Worm (Caenorhabditis elegans) whole organism, L1 larva: Measurements from ENCODE around the gene bet-2.

Experiments
- C04F5.9 ChIP-seq: sonication (generic microtip); optimal IDR thresholded peaks from 2 replicates; lab custom pipeline; 2016; ENCODE audit warnings: missing genetic modification characterization, missing compliant biosample characterization
- C34B4.2 ChIP-seq: sonication (generic microtip); optimal IDR thresholded peaks from 2 replicates; lab custom pipeline; 2017; ENCODE audit warnings: mild to moderate bottlenecking, missing genetic modification characterization, missing compliant biosample characterization
- aha-1 ChIP-seq: fragments of 150-350 bp; optimal IDR thresholded peaks from 2 replicates; lab custom pipeline; 2014; ENCODE audit warnings: missing biosample characterization, missing genetic modification characterization
- aly-2 ChIP-seq: fragments of 150-350 bp; optimal IDR thresholded peaks from 2 replicates; lab custom pipeline; 2014; ENCODE audit warnings: missing biosample characterization, missing genetic modification characterization
- ama-1 ChIP-seq: fragments of 150-350 bp; optimal IDR thresholded peaks from 2 replicates; lab custom pipeline; 2014
- ceh-63 ChIP-seq: fragments of 200-800 bp; sonication (Bioruptor generic); optimal IDR thresholded peaks from 2 replicates; lab custom pipeline; 2018; ENCODE audit warnings: mild to moderate bottlenecking, missing genetic modification characterization, missing compliant biosample characterization
- ceh-82 ChIP-seq, 3 experiments: fragments of 150-350 bp in 1 of 3; sonication (generic microtip) in 2 of 3; optimal IDR thresholded peaks; 2 replicates each; lab custom pipeline; 2014 to 2017; ENCODE audit warnings: missing biosample characterization in 3 of 3, missing genetic modification characterization in 3 of 3
- ceh-88 ChIP-seq: fragments of 200-800 bp; sonication (Bioruptor generic); IDR thresholded peaks from 2 replicates; pipeline ENCODE4 v1.3.6; 2022; ENCODE audit warnings: missing genetic modification characterization, missing compliant biosample characterization
- dpl-1 ChIP-seq, 3 experiments: fragments of 150-350 bp in 2 of 3; sonication (generic microtip) in 1 of 3; optimal IDR thresholded peaks; 2 replicates each; lab custom pipeline; 2014 to 2017; ENCODE audit warnings: missing biosample characterization in 3 of 3, missing genetic modification characterization in 3 of 3, missing genetic modification reagents in 3 of 3
- dsc-1 ChIP-seq: sonication (generic microtip); optimal IDR thresholded peaks from 2 replicates; lab custom pipeline; 2016; ENCODE audit warnings: mild to moderate bottlenecking, missing genetic modification characterization, missing compliant biosample characterization
- efl-3 ChIP-seq: fragments of 200-800 bp; sonication (Bioruptor generic); optimal IDR thresholded peaks from 2 replicates; lab custom pipeline; 2018; ENCODE audit warnings: mild to moderate bottlenecking, missing genetic modification characterization, missing compliant biosample characterization
- egl-13 ChIP-seq: sonication (generic microtip); optimal IDR thresholded peaks from 2 replicates; lab custom pipeline; 2016; ENCODE audit warnings: missing genotype, missing genetic modification reagents, missing genetic modification characterization, missing compliant biosample characterization
- egl-27 ChIP-seq, 2 experiments: fragments of 150-350 bp in 1 of 2; sonication (generic microtip); optimal IDR thresholded peaks; 3 replicates each; lab custom pipeline; 2017 to 2018; ENCODE audit warnings: missing biosample characterization in 2 of 2, missing genetic modification characterization in 2 of 2, missing genetic modification reagents in 2 of 2
- fkh-10 ChIP-seq: sonication (generic microtip); optimal IDR thresholded peaks from 2 replicates; lab custom pipeline; 2017; ENCODE audit warnings: missing biosample characterization, missing genetic modification reagents, missing genetic modification characterization
- fkh-4 ChIP-seq: sonication (generic microtip); optimal IDR thresholded peaks from 2 replicates; lab custom pipeline; 2016; ENCODE audit warnings: missing compliant biosample characterization, missing genetic modification characterization, borderline replicate concordance
- fos-1 ChIP-seq: fragments of 150-350 bp; optimal IDR thresholded peaks from 2 replicates; lab custom pipeline; 2014; ENCODE audit warnings: missing biosample characterization, missing genetic modification characterization
- grh-1 ChIP-seq: fragments of 200-800 bp; sonication (Bioruptor generic); IDR thresholded peaks from 2 replicates; pipeline ENCODE4 v1.3.6; 2022; ENCODE audit warnings: missing genetic modification reagents, missing genetic modification characterization, missing compliant biosample characterization
- hpl-2 ChIP-seq: fragments of 150-350 bp; optimal IDR thresholded peaks from 2 replicates; lab custom pipeline; 2014; ENCODE audit warnings: missing biosample characterization, missing genetic modification reagents, missing genetic modification characterization
- isw-1 ChIP-seq: fragments of 200-800 bp; sonication (Bioruptor generic); IDR thresholded peaks from 2 replicates; pipeline ENCODE4 v1.3.6; 2022; ENCODE audit warnings: missing genetic modification characterization, missing compliant biosample characterization
- lin-13 ChIP-seq: fragments of 150-350 bp; optimal IDR thresholded peaks from 2 replicates; lab custom pipeline; 2014; ENCODE audit warnings: missing biosample characterization, missing genetic modification reagents, missing genetic modification characterization
- lin-14 ChIP-seq: fragments of 200-800 bp; sonication (Bioruptor generic); optimal IDR thresholded peaks from 2 replicates; lab custom pipeline; 2018; ENCODE audit warnings: mild to moderate bottlenecking, missing genetic modification characterization, moderate library complexity, missing compliant biosample characterization
- lin-39 ChIP-seq: fragments of 150-350 bp; optimal IDR thresholded peaks from 2 replicates; lab custom pipeline; 2014; ENCODE audit warnings: missing biosample characterization, missing genetic modification reagents, missing genetic modification characterization
- lir-3 ChIP-seq: sonication (generic microtip); optimal IDR thresholded peaks from 2 replicates; lab custom pipeline; 2016; ENCODE audit warnings: mild to moderate bottlenecking, missing genetic modification characterization, moderate library complexity, missing compliant biosample characterization; ENCODE audit not compliant: poor library complexity
- lsy-2 ChIP-seq, 2 experiments: fragments of 150-350 bp; optimal IDR thresholded peaks; 2 replicates each; lab custom pipeline; 2014; ENCODE audit warnings: missing biosample characterization in 2 of 2, missing genetic modification characterization in 2 of 2
- mab-9 ChIP-seq: fragments of 200-800 bp; sonication (Bioruptor generic); IDR thresholded peaks from 2 replicates; pipeline ENCODE4 v1.3.6; 2022; ENCODE audit warnings: missing genetic modification reagents, missing genetic modification characterization, missing compliant biosample characterization
- mef-2 ChIP-seq: fragments of 150-350 bp; optimal IDR thresholded peaks from 2 replicates; lab custom pipeline; 2014; ENCODE audit warnings: missing biosample characterization, missing genetic modification characterization
- nhr-11 ChIP-seq: fragments of 150-350 bp; optimal IDR thresholded peaks from 2 replicates; lab custom pipeline; 2014; ENCODE audit warnings: missing biosample characterization, missing genetic modification characterization
- nhr-28 ChIP-seq: fragments of 150-350 bp; optimal IDR thresholded peaks from 2 replicates; lab custom pipeline; 2014; ENCODE audit warnings: missing biosample characterization, missing genetic modification characterization
- nhr-47 ChIP-seq: sonication (generic microtip); optimal IDR thresholded peaks from 2 replicates; lab custom pipeline; 2016; ENCODE audit warnings: mild to moderate bottlenecking, missing genetic modification characterization, moderate library complexity, missing compliant biosample characterization
- nhr-84 ChIP-seq: sonication (generic microtip); optimal IDR thresholded peaks from 2 replicates; lab custom pipeline; 2017; ENCODE audit warnings: missing biosample characterization, missing genetic modification characterization
- nhr-90 ChIP-seq: sonication (generic microtip); optimal IDR thresholded peaks from 2 replicates; lab custom pipeline; 2016; ENCODE audit warnings: mild to moderate bottlenecking, missing genetic modification characterization, missing compliant biosample characterization; ENCODE audit not compliant: poor library complexity
- pag-3 ChIP-seq: sonication (generic microtip); optimal IDR thresholded peaks from 2 replicates; lab custom pipeline; 2017; ENCODE audit warnings: missing genetic modification characterization, mild to moderate bottlenecking, missing compliant biosample characterization, antibody characterized with exemption, borderline replicate concordance; ENCODE audit not compliant: insufficient read depth
- rnt-1 ChIP-seq: sonication (generic microtip); optimal IDR thresholded peaks from 2 replicates; lab custom pipeline; 2016; ENCODE audit warnings: mild to moderate bottlenecking, missing genetic modification characterization, moderate library complexity, missing compliant biosample characterization
- skn-1 ChIP-seq: fragments of 150-350 bp; optimal IDR thresholded peaks from 2 replicates; lab custom pipeline; 2014; ENCODE audit warnings: missing biosample characterization, missing genetic modification characterization
- snpc-4 ChIP-seq: fragments of 150-350 bp; optimal IDR thresholded peaks from 2 replicates; lab custom pipeline; 2014; ENCODE audit warnings: missing biosample characterization, missing genetic modification characterization
- swsn-7 ChIP-seq: sonication (generic microtip); optimal IDR thresholded peaks from 2 replicates; lab custom pipeline; 2016; ENCODE audit warnings: missing genetic modification characterization, missing compliant biosample characterization
- tbx-2 ChIP-seq: sonication (generic microtip); optimal IDR thresholded peaks from 2 replicates; lab custom pipeline; 2016; ENCODE audit warnings: missing genetic modification characterization, missing compliant biosample characterization
- tlp-1 ChIP-seq: fragments of 150-350 bp; optimal IDR thresholded peaks from 2 replicates; lab custom pipeline; 2014; ENCODE audit warnings: missing biosample characterization, missing genetic modification characterization
- unc-130 ChIP-seq: fragments of 150-350 bp; optimal IDR thresholded peaks from 2 replicates; lab custom pipeline; 2017; ENCODE audit warnings: missing biosample characterization, missing genetic modification characterization, inconsistent platforms
- unc-62 ChIP-seq: fragments of 150-350 bp; optimal IDR thresholded peaks from 2 replicates; lab custom pipeline; 2014; ENCODE audit warnings: missing biosample characterization, missing genetic modification reagents, missing genetic modification characterization
- unc-86 ChIP-seq: sonication (generic microtip); optimal IDR thresholded peaks from 2 replicates; lab custom pipeline; 2016; ENCODE audit warnings: missing genetic modification characterization, missing compliant biosample characterization
- xbp-1 ChIP-seq: sonication (generic microtip); optimal IDR thresholded peaks from 2 replicates; lab custom pipeline; 2016; ENCODE audit warnings: missing genetic modification characterization, missing compliant biosample characterization
- zag-1 ChIP-seq: fragments of 150-350 bp; optimal IDR thresholded peaks from 2 replicates; lab custom pipeline; 2014; ENCODE audit warnings: missing biosample characterization, missing genetic modification characterization
- zip-4 ChIP-seq: fragments of 200-800 bp; sonication (Bioruptor generic); optimal IDR thresholded peaks from 2 replicates; lab custom pipeline; 2018; ENCODE audit warnings: mild to moderate bottlenecking, missing genetic modification characterization, moderate library complexity, missing compliant biosample characterization
- ztf-4 ChIP-seq: fragments of 150-350 bp; optimal IDR thresholded peaks from 2 replicates; lab custom pipeline; 2014; ENCODE audit warnings: missing biosample characterization, missing genetic modification characterization

The bet-2 gene

ce11 chrX:10568385-10569149 lies 506 bp upstream of the bet-2 start (continued):
- TF ChIP-seq aly-2 (tag; lab: Kevin White, UChicago) (peak; percentile 21), ama-1 (lab: Kevin White, UChicago) (peak; percentile 70), swsn-7 (tag; lab: Kevin White, UChicago) (peak; percentile 99), tlp-1 (no peak), unc-130 (tag; lab: Kevin White, UChicago) (peak; percentile 45), lir-3 (tag; lab: Kevin White, UChicago) (peak; percentile 82), xbp-1 (tag; lab: Kevin White, UChicago) (peak; percentile 93), nhr-47 (tag; lab: Kevin White, UChicago) (peak; percentile 96), mef-2 (tag; lab: Kevin White, UChicago) (peak; percentile 83), ceh-82 (tag; optimal IDR thresholded peaks at IDR 0.05; lab: Kevin White, UChicago) (peak; percentile 79 to 92 (median 84)), ceh-63 (GFP tag; lab: Kevin White, UChicago) (peak; percentile 81), zag-1 (tag; lab: Kevin White, UChicago) (peak; percentile 77), nhr-28 (tag; lab: Kevin White, UChicago) (no peak), egl-13 (peak; percentile 96), egl-27 (tag; optimal IDR thresholded peaks at IDR 0.05; lab: Kevin White, UChicago) (peak; percentile 46 to 81), aha-1 (tag; lab: Kevin White, UChicago) (peak; percentile 28), nhr-90 (peak; percentile 91), lin-14 (GFP tag; lab: Kevin White, UChicago) (peak; percentile 99), zip-4 (peak; percentile 80), snpc-4 (tag; lab: Kevin White, UChicago) (peak; percentile 61), lsy-2 (tag; optimal IDR thresholded peaks at IDR 0.05; lab: Kevin White, UChicago) (peak; percentile 89 to 90), nhr-11 (tag; lab: Kevin White, UChicago) (peak; percentile 87), rnt-1 (peak; percentile 88), hpl-2 (GFP tag; lab: Kevin White, UChicago) (peak; percentile 37), C34B4.2 (tag; lab: Kevin White, UChicago) (no peak), ceh-88 (GFP tag; lab: Robert Waterston, UW) (peak; percentile 83; the same call in 1 of the 2 replicates), isw-1 (GFP tag; lab: Robert Waterston, UW) (peak; percentile 79), lin-13 (GFP tag; lab: Kevin White, UChicago) (peak; percentile 74), unc-62 (GFP tag; lab: Kevin White, UChicago) (no peak), dsc-1 (tag; lab: Kevin White, UChicago) (peak; percentile 94), dpl-1 (GFP tag; optimal IDR thresholded peaks at IDR 0.05; lab: Kevin White, UChicago) (peak; percentile 59 to 74 (median 61)), fkh-4 (tag; lab: Kevin White, UChicago) (peak; percentile 61), nhr-84 (no peak), efl-3 (GFP tag; lab: Kevin White, UChicago) (no peak), fos-1 (tag; lab: Kevin White, UChicago) (peak; percentile 56), fkh-10 (GFP tag; lab: Kevin White, UChicago) (peak; percentile 77), mab-9 (GFP tag; lab: Robert Waterston, UW) (peak; percentile 85), tbx-2 (tag; lab: Kevin White, UChicago) (peak; percentile 98), pag-3 (tag; lab: Kevin White, UChicago) (peak; percentile 89), lin-39 (tag; lab: Kevin White, UChicago) (peak; percentile 43), unc-86 (tag; lab: Kevin White, UChicago) (peak; percentile 97), ztf-4 (tag; lab: Kevin White, UChicago) (peak; percentile 86), C04F5.9 (tag; lab: Kevin White, UChicago) (peak; percentile 43), grh-1 (peak; percentile 78), skn-1 (tag; lab: Kevin White, UChicago) (peak; percentile 93)
